Fruit fly (Drosophila melanogaster): ENCODE measurements around the gene Mrgn1.

The Mrgn1 gene

dm6 chrX:13682652-13683051 is 39.1 kb downstream of the Mrgn1 start, which contains the start of gene CG11158:
CG11158 (plus strand) TSS chrX:13682952.
- TF ChIP-seq noc (tag; optimal IDR thresholded peaks at IDR 0.05): no peak

- peak; percentile 14 for TF ChIP-seq noc (tag; optimal IDR thresholded peaks at IDR 0.05)
Measured at dm6 chrX:13681906-13682305, 39.9 kb downstream of the Mrgn1 start.

- TF ChIP-seq noc (tag; optimal IDR thresholded peaks at IDR 0.05): peak; percentile 10
Measured at dm6 chrX:13680262-13680661, 41.5 kb downstream of the Mrgn1 start, which contains the start of gene CG12177. CG12177 (minus strand) TSS chrX:13680500.

dm6 chrX:13679565-13679964 is 42.2 kb downstream of the Mrgn1 start:
- TF ChIP-seq noc (tag; optimal IDR thresholded peaks at IDR 0.05): peak; percentile 59

- peak; percentile 2 for TF ChIP-seq noc (tag; optimal IDR thresholded peaks at IDR 0.05)
Measured at dm6 chrX:13677970-13678490, 43.7 kb downstream of the Mrgn1 start.

dm6 chrX:13676458-13676944 is 45.3 kb downstream of the Mrgn1 start, which contains the start of gene CG11162:
CG11162 (plus strand) TSS chrX:13676894.
- TF ChIP-seq noc (tag; optimal IDR thresholded peaks at IDR 0.05): peak; percentile 97

- no peak for TF ChIP-seq noc (tag; optimal IDR thresholded peaks at IDR 0.05)
Measured at dm6 chrX:13670329-13670847, 51.4 kb downstream of the Mrgn1 start.

- TF ChIP-seq noc (tag; optimal IDR thresholded peaks at IDR 0.05): no peak
Measured at dm6 chrX:13669366-13669765, 52.4 kb downstream of the Mrgn1 start, which contains the start of gene CG15760. CG15760 (plus strand) TSS chrX:13669699.
